Worm (Caenorhabditis elegans) whole organism, mixed stage, embryonic: ENCODE data around the gene T26E4.2.
"Not testable (repeated sequence)": the region's sequence is repeated elsewhere in the genome, so short reads cannot be mapped to it uniquely, and the experiment has no call there.

ENCODE experiments used
- blmp-1 ChIP-seq: fragments of 150-350 bp; optimal IDR thresholded peaks from 2 replicates; lab custom pipeline; 2014; ENCODE audit warnings: missing biosample characterization, missing genetic modification characterization
- ces-1 ChIP-seq: fragments of 150-350 bp; optimal IDR thresholded peaks from 2 replicates; lab custom pipeline; 2014; ENCODE audit warnings: missing biosample characterization, missing genetic modification reagents, missing genetic modification characterization
- lin-13 ChIP-seq: fragments of 150-350 bp; optimal IDR thresholded peaks from 2 replicates; lab custom pipeline; 2014; ENCODE audit warnings: missing biosample characterization, missing genetic modification characterization
- lsy-2 ChIP-seq: fragments of 150-350 bp; optimal IDR thresholded peaks from 2 replicates; lab custom pipeline; 2014; ENCODE audit warnings: missing biosample characterization, missing genetic modification characterization
- mab-5 ChIP-seq: fragments of 150-350 bp; optimal IDR thresholded peaks from 2 replicates; lab custom pipeline; 2014; ENCODE audit warnings: missing biosample characterization, missing genetic modification characterization
- nhr-28 ChIP-seq: fragments of 150-350 bp; optimal IDR thresholded peaks from 2 replicates; lab custom pipeline; 2014; ENCODE audit warnings: missing biosample characterization, missing genetic modification characterization
- nhr-76 ChIP-seq: sonication (generic microtip); optimal IDR thresholded peaks from 2 replicates; lab custom pipeline; 2017; ENCODE audit warnings: missing biosample characterization, missing genetic modification characterization
- pha-4 ChIP-seq: fragments of 150-350 bp; optimal IDR thresholded peaks from 2 replicates; lab custom pipeline; 2018; ENCODE audit warnings: missing biosample characterization, missing genetic modification reagents, missing genetic modification characterization
- sptf-1 ChIP-seq: sonication (generic microtip); optimal IDR thresholded peaks from 2 replicates; lab custom pipeline; 2017; ENCODE audit warnings: mild to moderate bottlenecking, missing genetic modification characterization, moderate library complexity, missing compliant biosample characterization
- unc-120 ChIP-seq: sonication (generic microtip); optimal IDR thresholded peaks from 2 replicates; lab custom pipeline; 2017; ENCODE audit warnings: missing genetic modification characterization, missing compliant biosample characterization; ENCODE audit not compliant: poor library complexity, severe bottlenecking
- unc-39 ChIP-seq: fragments of 150-350 bp; optimal IDR thresholded peaks from 2 replicates; lab custom pipeline; 2014; ENCODE audit warnings: missing biosample characterization, missing genetic modification characterization
- unc-62 ChIP-seq: fragments of 150-350 bp; optimal IDR thresholded peaks from 2 replicates; lab custom pipeline; 2014; ENCODE audit warnings: missing biosample characterization, missing genetic modification reagents, missing genetic modification characterization
- zip-8 ChIP-seq: fragments of 150-350 bp; optimal IDR thresholded peaks from 2 replicates; lab custom pipeline; 2014; ENCODE audit warnings: missing biosample characterization, missing genetic modification characterization
- ztf-11 ChIP-seq: fragments of 150-350 bp; optimal IDR thresholded peaks from 2 replicates; lab custom pipeline; 2014; ENCODE audit warnings: missing biosample characterization, missing genetic modification characterization

ce11 chrV:15811982-15812381, 30.8 kb downstream of the T26E4.2 start, which contains the start of gene nhr-282:
- TF ChIP-seq ztf-11; zip-8; unc-39 (tag; lab: Kevin White, UChicago); nhr-76; unc-120 (tag; lab: Kevin White, UChicago); lin-13 (tag; lab: Kevin White, UChicago); unc-62 (GFP tag; lab: Kevin White, UChicago); blmp-1 (tag; lab: Kevin White, UChicago); pha-4 (tag; lab: Kevin White, UChicago); lsy-2 (tag; lab: Kevin White, UChicago); sptf-1 (tag; lab: Kevin White, UChicago); nhr-28; ces-1 (GFP tag; lab: Kevin White, UChicago); mab-5 (tag; lab: Kevin White, UChicago): not testable (repeated sequence)
